Worm (Caenorhabditis elegans) whole organism, early embryonic: ENCODE results near the gene F58A6.9.
"Not testable (repeated sequence)": the region's sequence is repeated elsewhere in the genome, so short reads cannot be mapped to it uniquely, and the experiment has no call there.

Source experiments
- B0310.2 ChIP-seq: sonication (generic microtip); optimal IDR thresholded peaks from 2 replicates; lab custom pipeline; 2016; ENCODE audit warnings: mild to moderate bottlenecking, missing genetic modification characterization, missing compliant biosample characterization
- F13C5.2 ChIP-seq: sonication (generic microtip); optimal IDR thresholded peaks from 2 replicates; lab custom pipeline; 2017; ENCODE audit warnings: mild to moderate bottlenecking, missing genetic modification characterization, inconsistent platforms, missing compliant biosample characterization
- aly-1 ChIP-seq: sonication (generic microtip); optimal IDR thresholded peaks from 2 replicates; lab custom pipeline; 2016; ENCODE audit warnings: missing genetic modification characterization, missing compliant biosample characterization
- ama-1 ChIP-seq: fragments of 150-350 bp; optimal IDR thresholded peaks from 2 replicates; lab custom pipeline; 2014
- ceh-13 ChIP-seq: fragments of 200-800 bp; sonication (Bioruptor generic); optimal IDR thresholded peaks from 2 replicates; lab custom pipeline; 2018; ENCODE audit warnings: mild to moderate bottlenecking, missing genetic modification characterization, missing compliant biosample characterization
- ceh-36 ChIP-seq: sonication (generic microtip); optimal IDR thresholded peaks from 2 replicates; lab custom pipeline; 2016; ENCODE audit warnings: missing genetic modification characterization, inconsistent platforms, missing compliant biosample characterization
- ets-7 ChIP-seq: sonication (generic microtip); optimal IDR thresholded peaks from 2 replicates; lab custom pipeline; 2016; ENCODE audit warnings: missing genotype, missing genetic modification characterization, missing compliant biosample characterization
- flt-1 ChIP-seq: fragments of 200-800 bp; sonication (Bioruptor generic); IDR thresholded peaks from 2 replicates; pipeline ENCODE4 v1.3.6; 2022; ENCODE audit warnings: missing genetic modification characterization, missing compliant biosample characterization
- hmbx-1 ChIP-seq: sonication (generic microtip); optimal IDR thresholded peaks from 2 replicates; lab custom pipeline; 2016; ENCODE audit warnings: mild to moderate bottlenecking, missing genetic modification characterization, missing compliant biosample characterization
- hmg-4 ChIP-seq: fragments of 200-800 bp; sonication (Bioruptor generic); optimal IDR thresholded peaks from 2 replicates; lab custom pipeline; 2018; ENCODE audit warnings: mild to moderate bottlenecking, missing genetic modification characterization, missing compliant biosample characterization
- hnd-1 ChIP-seq: sonication (generic microtip); optimal IDR thresholded peaks from 2 replicates; lab custom pipeline; 2016; ENCODE audit warnings: missing genetic modification characterization, missing compliant biosample characterization
- pes-1 ChIP-seq: fragments of 200-800 bp; sonication (Bioruptor generic); IDR thresholded peaks from 2 replicates; pipeline ENCODE4 v1.3.6; 2022; ENCODE audit warnings: missing genetic modification reagents, missing genetic modification characterization, missing compliant biosample characterization
- scrt-1 ChIP-seq: fragments of 200-800 bp; sonication (Bioruptor generic); IDR thresholded peaks from 2 replicates; pipeline ENCODE4 v1.3.6; 2022; ENCODE audit warnings: missing genetic modification characterization, missing compliant biosample characterization
- sea-1 ChIP-seq: fragments of 200-800 bp; sonication (Bioruptor generic); conservative IDR thresholded peaks from 2 replicates; pipeline ENCODE4 v1.3.6; 2022; ENCODE audit warnings: missing genetic modification characterization, missing compliant biosample characterization
- tbx-11 ChIP-seq: fragments of 200-800 bp; sonication (Bioruptor generic); IDR thresholded peaks from 2 replicates; pipeline ENCODE4 v1.3.6; 2022; ENCODE audit warnings: missing genetic modification characterization, missing compliant biosample characterization
- tbx-37 ChIP-seq: fragments of 200-800 bp; sonication (Bioruptor generic); conservative IDR thresholded peaks from 2 replicates; pipeline ENCODE4 v1.3.6; 2022; ENCODE audit warnings: missing genetic modification reagents, missing genetic modification characterization, missing compliant biosample characterization

F58A6.9 gene

ce11 chrII:5120612-5121011 is 38.1 kb downstream of the F58A6.9 start:
- TF ChIP-seq tbx-37 (GFP tag; lab: Robert Waterston, UW) = no peak
- TF ChIP-seq ama-1 (lab: Kevin White, UChicago) = no peak
- TF ChIP-seq F13C5.2 (tag; lab: Kevin White, UChicago) = no peak
- TF ChIP-seq tbx-11 (GFP tag; lab: Robert Waterston, UW) = no peak
- no peak for TF ChIP-seq hmg-4
- TF ChIP-seq pes-1 = no peak
- no peak for TF ChIP-seq flt-1
- no peak for TF ChIP-seq aly-1 (tag; lab: Kevin White, UChicago)

- TF ChIP-seq scrt-1 (no peak), ceh-36 (tag; lab: Kevin White, UChicago) (no peak), sea-1 (GFP tag; lab: Robert Waterston, UW) (no peak), aly-1 (tag; lab: Kevin White, UChicago) (no peak)
These were observed 42.9 kb downstream of the F58A6.9 start, which contains the start of gene srsy-1 for ce11 chrII:5115733-5116132. Gene srsy-1, plus strand, starts transcription at chrII:5116033.

- not testable (repeated sequence) for TF ChIP-seq ama-1 (lab: Kevin White, UChicago); aly-1 (tag; lab: Kevin White, UChicago); hnd-1
These were observed 43.4 kb downstream of the F58A6.9 start, which contains the start of gene msp-74 for ce11 chrII:5115235-5115634. Gene msp-74, minus strand, starts transcription at chrII:5115335.

ce11 chrII:5112082-5112481 is 46.6 kb downstream of the F58A6.9 start, which contains the start of gene F09C12.8:
Gene F09C12.8, plus strand, starts transcription at chrII:5112382.
- TF ChIP-seq hmbx-1 (tag; lab: Kevin White, UChicago) = no peak
- no peak for TF ChIP-seq hmg-4
- no peak for TF ChIP-seq pes-1

ce11 chrII:5109693-5110092 is 49.0 kb downstream of the F58A6.9 start, which contains the start of gene F09C12.2:
Gene F09C12.2, plus strand, starts transcription at chrII:5110012.
- no peak for TF ChIP-seq ceh-13
- TF ChIP-seq hnd-1 = no peak
- TF ChIP-seq hmbx-1 (tag; lab: Kevin White, UChicago) = no peak
- no peak for TF ChIP-seq ceh-36 (tag; lab: Kevin White, UChicago)
- no peak for TF ChIP-seq tbx-37 (GFP tag; lab: Robert Waterston, UW)
- no peak for TF ChIP-seq ama-1 (lab: Kevin White, UChicago)
- TF ChIP-seq hmg-4 = no peak
- no peak for TF ChIP-seq aly-1 (tag; lab: Kevin White, UChicago)
- no peak for TF ChIP-seq scrt-1
- no peak for TF ChIP-seq pes-1
- no peak for TF ChIP-seq sea-1 (GFP tag; lab: Robert Waterston, UW)
- TF ChIP-seq ets-7 (tag; lab: Kevin White, UChicago) = no peak
- TF ChIP-seq F13C5.2 (tag; lab: Kevin White, UChicago) = no peak
- TF ChIP-seq tbx-11 (GFP tag; lab: Robert Waterston, UW) = no peak
- no peak for TF ChIP-seq B0310.2 (tag; lab: Kevin White, UChicago)
